Worm (Caenorhabditis elegans) whole organism, young adult: ENCODE measurements around the gene F25G6.1.
A peak's percentile ranks its signal among the peaks of the same experiment; 100 is the strongest.

Experiments
- D2030.7 ChIP-seq: fragments of 200-800 bp; sonication (Bioruptor generic); IDR thresholded peaks from 2 replicates; pipeline ENCODE4 v1.3.6; 2022; ENCODE audit warnings: missing genetic modification reagents, missing genetic modification characterization, missing compliant biosample characterization
- F22D6.2 ChIP-seq: sonication (generic microtip); optimal IDR thresholded peaks from 2 replicates; lab custom pipeline; 2016; ENCODE audit warnings: mild to moderate bottlenecking, missing genetic modification characterization, missing compliant biosample characterization
- F33H1.4 ChIP-seq: fragments of 200-800 bp; sonication (Bioruptor generic); IDR thresholded peaks from 2 replicates; pipeline ENCODE4 v1.3.6; 2022; ENCODE audit warnings: missing genetic modification reagents, missing genetic modification characterization, missing compliant biosample characterization
- F57A8.1 ChIP-seq: fragments of 200-800 bp; sonication (Bioruptor generic); optimal IDR thresholded peaks from 2 replicates; lab custom pipeline; 2018; ENCODE audit warnings: mild to moderate bottlenecking, missing genetic modification characterization, moderate library complexity, missing compliant biosample characterization
- K11D2.4 ChIP-seq: fragments of 200-800 bp; sonication (Bioruptor generic); IDR thresholded peaks from 2 replicates; pipeline ENCODE4 v1.3.6; 2022; ENCODE audit warnings: missing genetic modification reagents, missing genetic modification characterization, missing compliant biosample characterization
- akir-1 ChIP-seq: fragments of 200-800 bp; sonication (Bioruptor generic); optimal IDR thresholded peaks from 2 replicates; lab custom pipeline; 2018; ENCODE audit warnings: mild to moderate bottlenecking, missing genetic modification characterization, moderate library complexity, missing compliant biosample characterization
- aptf-3 ChIP-seq: fragments of 200-800 bp; sonication (Bioruptor generic); IDR thresholded peaks from 2 replicates; pipeline ENCODE4 v1.3.6; 2022; ENCODE audit warnings: missing genetic modification characterization, missing compliant biosample characterization
- attf-6 ChIP-seq: fragments of 200-800 bp; sonication (Bioruptor generic); IDR thresholded peaks from 2 replicates; pipeline ENCODE4 v1.3.6; 2022; ENCODE audit warnings: missing genetic modification reagents, missing genetic modification characterization, missing compliant biosample characterization
- ceh-27 ChIP-seq: fragments of 200-800 bp; sonication (Bioruptor generic); optimal IDR thresholded peaks from 2 replicates; lab custom pipeline; 2018; ENCODE audit warnings: mild to moderate bottlenecking, missing genetic modification characterization, moderate library complexity, missing compliant biosample characterization
- ceh-40 ChIP-seq: fragments of 200-800 bp; sonication (Bioruptor generic); IDR thresholded peaks from 2 replicates; pipeline ENCODE4 v1.3.6; 2022; ENCODE audit warnings: missing genetic modification characterization, missing compliant biosample characterization
- chd-7 ChIP-seq: sonication (generic microtip); optimal IDR thresholded peaks from 2 replicates; lab custom pipeline; 2016; ENCODE audit warnings: mild to moderate bottlenecking, missing genetic modification characterization, moderate library complexity, missing compliant biosample characterization
- die-1 ChIP-seq: sonication (generic microtip); optimal IDR thresholded peaks from 2 replicates; lab custom pipeline; 2016; ENCODE audit warnings: missing genotype, mild to moderate bottlenecking, missing genetic modification characterization, missing compliant biosample characterization
- dox-1 ChIP-seq: fragments of 200-800 bp; sonication (Bioruptor generic); IDR thresholded peaks from 2 replicates; pipeline ENCODE4 v1.3.6; 2022; ENCODE audit warnings: missing genetic modification reagents, missing genetic modification characterization, missing compliant biosample characterization
- egl-18 ChIP-seq: fragments of 200-800 bp; sonication (Bioruptor generic); IDR thresholded peaks from 2 replicates; pipeline ENCODE4 v1.3.6; 2022; ENCODE audit warnings: missing genetic modification reagents, missing genetic modification characterization, missing compliant biosample characterization
- egl-44 ChIP-seq: fragments of 200-800 bp; sonication (Bioruptor generic); IDR thresholded peaks from 2 replicates; pipeline ENCODE4 v1.3.6; 2022; ENCODE audit warnings: missing genetic modification reagents, missing genetic modification characterization, missing compliant biosample characterization
- egrh-3 ChIP-seq: fragments of 200-800 bp; sonication (Bioruptor generic); IDR thresholded peaks from 2 replicates; pipeline ENCODE4 v1.3.6; 2022; ENCODE audit warnings: missing genetic modification reagents, missing genetic modification characterization, missing compliant biosample characterization
- ekl-4 ChIP-seq: fragments of 200-800 bp; sonication (Bioruptor generic); IDR thresholded peaks from 2 replicates; pipeline ENCODE4 v1.3.6; 2022; ENCODE audit warnings: missing genetic modification reagents, missing genetic modification characterization, missing compliant biosample characterization
- ets-4 ChIP-seq: fragments of 200-800 bp; sonication (Bioruptor generic); optimal IDR thresholded peaks from 2 replicates; lab custom pipeline; 2018; ENCODE audit warnings: mild to moderate bottlenecking, missing genetic modification characterization, missing compliant biosample characterization
- him-1 ChIP-seq: sonication (generic microtip); optimal IDR thresholded peaks from 2 replicates; lab custom pipeline; 2016; ENCODE audit warnings: missing genotype, missing genetic modification reagents, missing genetic modification characterization, missing compliant biosample characterization
- let-526 ChIP-seq: fragments of 200-800 bp; sonication (Bioruptor generic); IDR thresholded peaks from 2 replicates; pipeline ENCODE4 v1.3.6; 2022; ENCODE audit warnings: missing genetic modification reagents, missing genetic modification characterization, missing compliant biosample characterization
- lin-35 ChIP-seq, 3 experiments: fragments of 150-350 bp in 2 of 3; sonication (generic microtip) in 1 of 3; optimal IDR thresholded peaks; 2 replicates each; lab custom pipeline; 2014 to 2018; ENCODE audit warnings: missing biosample characterization in 3 of 3, missing genetic modification characterization in 3 of 3, missing genetic modification reagents in 3 of 3
- lin-54 ChIP-seq: fragments of 200-800 bp; sonication (Bioruptor generic); optimal IDR thresholded peaks from 2 replicates; lab custom pipeline; 2018; ENCODE audit warnings: mild to moderate bottlenecking, missing genetic modification characterization, missing compliant biosample characterization
- madf-3 ChIP-seq: fragments of 200-800 bp; sonication (Bioruptor generic); IDR thresholded peaks from 2 replicates; pipeline ENCODE4 v1.3.6; 2022; ENCODE audit warnings: missing genetic modification reagents, missing genetic modification characterization, missing compliant biosample characterization
- madf-8 ChIP-seq: fragments of 200-800 bp; sonication (Bioruptor generic); conservative IDR thresholded peaks from 2 replicates; pipeline ENCODE4 v1.3.6; 2022; ENCODE audit warnings: missing genetic modification reagents, missing genetic modification characterization, missing compliant biosample characterization
- nfya-2 ChIP-seq: fragments of 200-800 bp; sonication (Bioruptor generic); IDR thresholded peaks from 2 replicates; pipeline ENCODE4 v1.3.6; 2022; ENCODE audit warnings: missing genetic modification reagents, missing genetic modification characterization, missing compliant biosample characterization
- nhr-90 ChIP-seq: sonication (generic microtip); optimal IDR thresholded peaks from 2 replicates; lab custom pipeline; 2016; ENCODE audit warnings: missing genotype, mild to moderate bottlenecking, missing genetic modification characterization, missing compliant biosample characterization
- snpc-1.1 ChIP-seq: sonication (generic microtip); optimal IDR thresholded peaks from 2 replicates; lab custom pipeline; 2017; ENCODE audit warnings: missing genetic modification characterization, mild to moderate bottlenecking, missing compliant biosample characterization, antibody characterized with exemption, moderate library complexity, missing genotype, missing genetic modification reagents; ENCODE audit not compliant: insufficient read depth
- snpc-3.4 ChIP-seq: sonication (generic microtip); optimal IDR thresholded peaks from 2 replicates; lab custom pipeline; 2017; ENCODE audit warnings: missing genetic modification characterization, mild to moderate bottlenecking, missing compliant biosample characterization, antibody characterized with exemption, moderate library complexity, missing genotype, missing genetic modification reagents
- snpc-4 ChIP-seq, 5 experiments: fragments of 150-350 bp in 1 of 5; sonication (generic microtip) in 4 of 5; optimal IDR thresholded peaks; 2 replicates each; lab custom pipeline; 2014 to 2018; ENCODE audit warnings: missing genetic modification characterization in 5 of 5, missing biosample characterization in 3 of 5, antibody characterized with exemption in 2 of 5, mild to moderate bottlenecking in 2 of 5, missing compliant biosample characterization in 2 of 5, missing genotype in 2 of 5, moderate library complexity in 2 of 5, missing genetic modification reagents in 1 of 5
- tlf-1 ChIP-seq: fragments of 200-800 bp; sonication (Bioruptor generic); optimal IDR thresholded peaks from 2 replicates; lab custom pipeline; 2018; ENCODE audit warnings: mild to moderate bottlenecking, missing genetic modification characterization, missing compliant biosample characterization
- unc-62 ChIP-seq: fragments of 150-350 bp; optimal IDR thresholded peaks from 2 replicates; lab custom pipeline; 2014; ENCODE audit warnings: missing biosample characterization, missing genetic modification reagents, missing genetic modification characterization
- xnd-1 ChIP-seq: sonication (generic microtip); optimal IDR thresholded peaks from 2 replicates; lab custom pipeline; 2016; ENCODE audit warnings: missing genotype, missing genetic modification reagents, missing genetic modification characterization, missing compliant biosample characterization
- zfh-2 ChIP-seq: fragments of 200-800 bp; sonication (Bioruptor generic); conservative IDR thresholded peaks from 2 replicates; pipeline ENCODE4 v1.3.6; 2022; ENCODE audit warnings: missing genetic modification reagents, missing genetic modification characterization, missing compliant biosample characterization
- zim-3 ChIP-seq: sonication (generic microtip); optimal IDR thresholded peaks from 2 replicates; lab custom pipeline; 2017; ENCODE audit warnings: mild to moderate bottlenecking, missing genetic modification characterization, moderate library complexity, missing compliant biosample characterization
- ztf-22 ChIP-seq: fragments of 200-800 bp; sonication (Bioruptor generic); optimal IDR thresholded peaks from 2 replicates; lab custom pipeline; 2018; ENCODE audit warnings: mild to moderate bottlenecking, missing genetic modification characterization, moderate library complexity, missing compliant biosample characterization

Gene F25G6.1

ce11 chrV:8545531-8546224, 29.2 kb upstream of the F25G6.1 start, which contains the start of the genes slc-17.8 and asns-1:
TSS of gene slc-17.8 (minus strand) at chrV:8545581.
TSS of gene asns-1 (plus strand) at chrV:8546174.
- TF ChIP-seq unc-62 (GFP tag; lab: Kevin White, UChicago) (no peak), ceh-40 (GFP tag; lab: Robert Waterston, UW) (no peak), zfh-2 (GFP tag; lab: Robert Waterston, UW) (peak; percentile 84), F57A8.1 (peak; percentile 11), egrh-3 (GFP tag; lab: Robert Waterston, UW) (peak; percentile 69; the same call in 1 of the 2 replicates)

ce11 chrV:8548989-8549388, 25.9 kb upstream of the F25G6.1 start, which contains the start of gene stdh-4:
TSS of gene stdh-4 (plus strand) at chrV:8549289.
- TF ChIP-seq lin-35 (GFP tag; optimal IDR thresholded peaks at IDR 0.05; lab: Kevin White, UChicago) (no peak), madf-3 (GFP tag; lab: Robert Waterston, UW) (no peak), ztf-22 (no peak)

- no peak for TF ChIP-seq xnd-1 (tag; lab: Kevin White, UChicago)
- TF ChIP-seq madf-3 (GFP tag; lab: Robert Waterston, UW), result 0 out of 2 replicates have a peak, but pooled peaks have one; percentile 44
- TF ChIP-seq egl-18, result no peak
These were observed 22.4 kb upstream of the F25G6.1 start, which contains the start of gene acr-15 for ce11 chrV:8552460-8552859. TSS of gene acr-15 (plus strand) at chrV:8552695.

DNA sequence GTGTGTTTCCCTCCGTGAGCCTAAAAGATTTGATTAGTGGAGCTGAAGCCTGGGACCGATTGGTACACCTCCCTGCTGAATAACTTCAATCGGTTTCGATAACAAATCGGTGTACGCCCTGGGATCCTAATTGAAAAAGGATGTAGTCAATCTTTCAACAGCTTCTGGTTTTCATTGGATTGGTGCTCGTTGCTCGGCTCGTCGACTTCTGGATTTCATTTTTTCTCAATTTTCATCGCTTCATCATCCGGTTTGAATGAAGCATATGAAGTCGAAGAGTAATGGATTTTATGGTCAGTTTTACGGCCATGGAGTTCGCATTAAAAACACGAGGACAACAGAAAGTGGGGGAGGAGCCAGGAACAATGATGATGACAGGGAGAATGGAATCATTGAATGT, 18.9 kb upstream of the F25G6.1 start:
- TF ChIP-seq madf-8 (GFP tag; lab: Robert Waterston, UW) (no peak), zfh-2 (GFP tag; lab: Robert Waterston, UW) (no peak), nfya-2 (GFP tag; lab: Robert Waterston, UW) (no peak), attf-6 (GFP tag; lab: Robert Waterston, UW) (no peak), ets-4 (GFP tag; lab: Kevin White, UChicago) (no peak), chd-7 (tag; lab: Kevin White, UChicago) (no peak)

DNA sequence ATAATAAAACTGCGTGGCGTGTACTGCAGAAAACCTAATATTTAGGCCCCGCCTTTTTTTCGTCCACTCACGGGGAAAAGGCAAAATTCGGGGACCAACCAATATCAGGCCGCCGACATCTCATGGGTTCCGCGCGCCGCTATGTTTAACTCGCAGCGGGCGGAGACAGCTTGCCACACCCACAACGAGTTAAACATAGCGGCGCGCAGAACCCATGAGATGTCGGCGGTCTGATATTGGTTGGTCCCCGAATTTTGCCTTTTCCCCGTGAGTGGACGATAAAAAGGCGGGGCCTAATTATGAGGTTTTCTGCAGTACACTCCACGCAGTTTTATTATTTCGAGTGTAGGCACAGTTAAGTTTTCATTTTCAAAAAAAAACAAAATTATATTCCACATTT, 16.0 kb upstream of the F25G6.1 start:
- TF ChIP-seq snpc-3.4 (peak; percentile 6), snpc-4 (GFP tag; optimal IDR thresholded peaks at IDR 0.05; lab: Kevin White, UChicago) (peak; percentile 27), snpc-4 (tag; optimal IDR thresholded peaks at IDR 0.05; lab: Kevin White, UChicago) (peak in 3 of 4 experiments; percentile 38 to 94 (median 86)), snpc-1.1 (tag; lab: Kevin White, UChicago) (peak; percentile 35)
- TF ChIP-seq, all 124 proteins: peak for 3; not testable (repeated sequence) for 121

DNA sequence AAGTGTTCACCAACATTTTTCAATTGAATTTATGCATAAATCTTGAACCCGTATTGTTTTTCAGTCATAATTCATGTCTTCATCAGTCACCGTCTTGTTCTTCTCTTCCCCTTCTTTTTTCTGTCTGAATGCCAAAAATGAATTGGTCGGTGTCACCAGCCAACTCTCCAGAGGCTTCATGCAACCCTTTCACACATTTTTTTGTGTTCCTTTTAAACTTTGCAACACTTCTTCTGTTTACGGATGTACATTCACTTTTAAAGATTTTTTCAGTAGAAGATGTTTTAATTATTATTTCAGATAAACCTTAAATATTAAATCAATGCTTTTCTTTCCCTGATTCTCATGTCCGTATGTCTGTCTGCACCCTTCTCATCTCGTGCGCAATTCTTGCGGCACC, 13.9 kb upstream of the F25G6.1 start, which contains the start of gene acr-16:
Gene acr-16 (plus strand): TSS at position 301 of the 400 bp plus-strand sequence.
- no peak for TF ChIP-seq tlf-1 (GFP tag; lab: Kevin White, UChicago)
- TF ChIP-seq lin-54, result no peak
- TF ChIP-seq egl-44 (GFP tag; lab: Robert Waterston, UW), result no peak
- TF ChIP-seq F22D6.2 (tag; lab: Kevin White, UChicago), result no peak
- no peak for TF ChIP-seq zim-3
- no peak for TF ChIP-seq dox-1 (GFP tag; lab: Robert Waterston, UW)
- TF ChIP-seq, all 124 proteins: peak for 0

DNA sequence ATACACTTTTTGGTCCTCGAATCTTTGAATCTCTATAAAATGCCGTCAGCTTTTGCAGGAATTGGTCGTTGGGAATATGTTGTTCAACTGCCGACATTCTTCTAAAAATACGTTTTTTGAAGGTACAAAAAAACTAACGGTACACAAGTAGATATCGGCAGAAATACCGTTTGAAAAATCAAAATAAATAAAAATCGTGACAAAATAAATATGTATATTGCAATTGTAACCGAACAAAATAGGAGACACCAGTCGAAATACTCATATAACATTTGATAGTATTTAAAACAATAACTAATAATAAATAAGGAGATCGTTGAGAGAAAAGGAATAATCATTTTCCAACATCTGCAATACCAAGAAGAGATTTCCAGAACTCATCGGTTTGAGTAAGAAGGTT, 9.8 kb upstream of the F25G6.1 start, which contains the start of gene F25G6.8:
Gene F25G6.8 (minus strand): TSS at position 101 of the 400 bp plus-strand sequence.
- no peak for TF ChIP-seq egl-18
- no peak for TF ChIP-seq die-1
- no peak for TF ChIP-seq D2030.7 (GFP tag; lab: Robert Waterston, UW)
- no peak for TF ChIP-seq F33H1.4 (GFP tag; lab: Robert Waterston, UW)
- TF ChIP-seq zim-3, result no peak
- TF ChIP-seq aptf-3 (GFP tag; lab: Robert Waterston, UW), result no peak
- no peak for TF ChIP-seq akir-1 (GFP tag; lab: Kevin White, UChicago)
- no peak for TF ChIP-seq him-1
- no peak for TF ChIP-seq ekl-4 (GFP tag; lab: Robert Waterston, UW)
- TF ChIP-seq K11D2.4 (GFP tag; lab: Robert Waterston, UW), result no peak
- TF ChIP-seq ceh-27 (GFP tag; lab: Kevin White, UChicago), result no peak
- TF ChIP-seq nhr-90 (tag; lab: Kevin White, UChicago), result no peak
- no peak for TF ChIP-seq let-526
